Worm (Caenorhabditis elegans) whole organism, mixed stage, embryonic: Measurements from ENCODE around the gene npr-32.

Experiments
- M03D4.4 ChIP-seq: sonication (generic microtip); optimal IDR thresholded peaks from 2 replicates; lab custom pipeline; 2017; ENCODE audit warnings: mild to moderate bottlenecking, missing genetic modification characterization, missing compliant biosample characterization
- mep-1 ChIP-seq: fragments of 150-350 bp; optimal IDR thresholded peaks from 2 replicates; lab custom pipeline; 2017; ENCODE audit warnings: missing biosample characterization, missing genetic modification reagents, missing genetic modification characterization, inconsistent platforms
- nhr-28 ChIP-seq: fragments of 150-350 bp; optimal IDR thresholded peaks from 2 replicates; lab custom pipeline; 2014; ENCODE audit warnings: missing biosample characterization, missing genetic modification characterization

DNA sequence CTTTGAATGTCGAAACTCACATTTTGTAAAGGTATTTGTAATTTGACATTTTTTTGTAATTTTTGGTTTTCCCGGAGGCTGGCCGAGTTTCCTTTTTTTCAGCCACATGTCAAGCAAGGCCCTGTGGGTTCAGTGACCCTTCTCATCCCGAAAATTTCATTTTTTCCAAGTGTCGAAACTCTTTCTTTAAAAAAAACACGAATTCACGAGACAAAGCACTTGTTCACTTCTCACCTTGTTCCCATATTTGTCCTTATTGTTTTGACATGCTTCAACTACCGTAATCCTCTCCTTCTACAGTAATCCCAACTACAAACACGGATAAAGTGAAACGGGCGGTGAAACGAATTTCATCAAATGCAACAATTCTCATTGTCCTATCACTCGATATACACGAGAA is 44.4 kb upstream of the npr-32 start, which contains the start of gene lhfp-4:
- TF ChIP-seq nhr-28 (no peak), mep-1 (tag; lab: Kevin White, UChicago) (no peak), M03D4.4 (tag; lab: Kevin White, UChicago) (no peak)
